Worm (Caenorhabditis elegans) whole organism, midembryonic: ENCODE results near the gene ZK688.5.

Experiments used
- flt-1 ChIP-seq: fragments of 200-800 bp; sonication (Bioruptor generic); IDR thresholded peaks from 2 replicates; pipeline ENCODE4 v1.3.6; 2022; ENCODE audit warnings: missing genetic modification characterization, missing compliant biosample characterization
- med-1 ChIP-seq: sonication (generic microtip); optimal IDR thresholded peaks from 2 replicates; lab custom pipeline; 2017; ENCODE audit warnings: missing genetic modification characterization, mild to moderate bottlenecking, missing compliant biosample characterization, antibody characterized with exemption, missing genetic modification reagents; ENCODE audit not compliant: insufficient read depth
- ztf-23 ChIP-seq: fragments of 200-800 bp; sonication (Bioruptor generic); IDR thresholded peaks from 2 replicates; pipeline ENCODE4 v1.3.6; 2022; ENCODE audit warnings: missing genetic modification reagents, missing genetic modification characterization, missing compliant biosample characterization

DNA sequence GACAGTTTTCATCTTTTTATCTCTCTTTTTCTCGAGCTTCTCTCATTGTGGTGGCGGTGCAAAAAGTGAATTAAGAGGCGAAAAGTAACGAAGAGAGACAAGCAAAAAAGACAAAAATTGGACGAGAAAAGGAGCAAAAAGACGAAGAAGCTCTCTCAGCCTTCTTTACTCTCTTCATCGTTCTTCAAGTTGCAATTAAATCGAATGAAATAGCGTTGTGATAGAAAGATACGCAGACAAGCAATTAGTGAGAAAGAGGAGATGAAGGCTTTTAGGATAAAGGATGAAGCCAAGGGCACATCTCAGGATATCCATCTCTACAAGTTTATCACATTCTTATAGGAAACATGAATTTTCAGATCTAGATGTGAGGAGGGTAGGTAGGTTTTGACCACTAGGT is 43.2 kb downstream of the ZK688.5 start:
- TF ChIP-seq med-1 (GFP tag; lab: Kevin White, UChicago) (no peak), flt-1 (GFP tag; lab: Robert Waterston, UW) (no peak), ztf-23 (no peak)
